Fruit fly (Drosophila melanogaster): ENCODE measurements around the gene fon.
A peak's percentile ranks its signal among the peaks of the same experiment; 100 is the strongest.

DNA sequence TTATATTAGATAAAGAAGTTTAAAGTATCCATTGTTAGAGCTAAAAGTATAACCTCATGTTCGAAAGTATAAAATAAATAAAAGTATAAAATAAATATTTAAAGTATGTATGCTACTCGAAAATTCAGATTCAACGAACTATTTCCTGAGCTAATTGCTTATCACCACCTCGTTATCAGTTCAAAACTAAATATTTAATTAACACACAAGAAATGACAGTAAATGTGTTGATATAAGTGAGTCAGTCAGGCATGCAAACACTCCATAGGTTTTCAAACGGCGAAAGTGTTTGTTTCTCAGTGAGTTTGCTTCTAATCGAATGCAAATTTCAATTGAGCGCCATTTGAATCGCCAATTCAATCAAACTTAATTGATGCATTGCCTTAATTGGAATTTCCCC is 48.3 kb upstream of the fon start:
- no peak for TF ChIP-seq CG17806 (tag; optimal IDR thresholded peaks at IDR 0.05)
- TF ChIP-seq rn (GFP tag; IDR thresholded peaks at IDR 0.05), result no peak
- no peak for TF ChIP-seq CG32121 (GFP tag; IDR thresholded peaks at IDR 0.05)
- peak; percentile 14 for TF ChIP-seq Pif1B (GFP tag; optimal IDR thresholded peaks at IDR 0.05)
- no peak for TF ChIP-seq Snoo (tag; optimal IDR thresholded peaks at IDR 0.05)
- no peak for TF ChIP-seq CG15710 (tag; optimal IDR thresholded peaks at IDR 0.05)
- no peak for TF ChIP-seq Ets98B (GFP tag; IDR thresholded peaks at IDR 0.05)
- TF ChIP-seq CG4496 (GFP tag; IDR thresholded peaks at IDR 0.05), result 0 out of 3 replicates have a peak, but pooled peaks have one; percentile 16
- no peak for TF ChIP-seq CG13204 (GFP tag; optimal IDR thresholded peaks at IDR 0.05)
